Worm (Caenorhabditis elegans) whole organism, late embryonic: ENCODE results near the gene mltn-7.

Experiments
- C08G9.2 ChIP-seq: sonication (generic microtip); optimal IDR thresholded peaks from 2 replicates; lab custom pipeline; 2016; ENCODE audit warnings: mild to moderate bottlenecking, missing genetic modification characterization, moderate library complexity, missing compliant biosample characterization
- K09A11.1 ChIP-seq: sonication (generic microtip); optimal IDR thresholded peaks from 2 replicates; lab custom pipeline; 2017; ENCODE audit warnings: antibody characterized with exemption, mild to moderate bottlenecking, missing genetic modification characterization, missing compliant biosample characterization; ENCODE audit not compliant: insufficient read depth
- ceh-2 ChIP-seq: sonication (generic microtip); optimal IDR thresholded peaks from 2 replicates; lab custom pipeline; 2016; ENCODE audit warnings: missing genotype, missing genetic modification characterization, missing compliant biosample characterization
- ceh-6 ChIP-seq: fragments of 200-800 bp; sonication (Bioruptor generic); optimal IDR thresholded peaks from 2 replicates; lab custom pipeline; 2018; ENCODE audit warnings: mild to moderate bottlenecking, missing genetic modification characterization, missing compliant biosample characterization
- ets-4 ChIP-seq: sonication (generic microtip); optimal IDR thresholded peaks from 2 replicates; lab custom pipeline; 2016; ENCODE audit warnings: missing genetic modification characterization, missing compliant biosample characterization
- hlh-6 ChIP-seq: sonication (generic microtip); optimal IDR thresholded peaks from 2 replicates; lab custom pipeline; 2016; ENCODE audit warnings: missing genotype, missing genetic modification characterization, missing compliant biosample characterization
- hlh-8 ChIP-seq: sonication (generic microtip); optimal IDR thresholded peaks from 2 replicates; lab custom pipeline; 2016; ENCODE audit warnings: missing genotype, missing genetic modification characterization, missing compliant biosample characterization
- npax-4 ChIP-seq: sonication (generic microtip); optimal IDR thresholded peaks from 2 replicates; lab custom pipeline; 2016; ENCODE audit warnings: missing genetic modification characterization, missing compliant biosample characterization
- ttx-3 ChIP-seq: sonication (generic microtip); optimal IDR thresholded peaks from 2 replicates; lab custom pipeline; 2016; ENCODE audit warnings: missing genetic modification reagents, missing genetic modification characterization, missing compliant biosample characterization
- unc-55 ChIP-seq: sonication (generic microtip); optimal IDR thresholded peaks from 2 replicates; lab custom pipeline; 2017; ENCODE audit warnings: missing biosample characterization, missing genetic modification reagents, missing genetic modification characterization

Gene mltn-7

ce11 chrV:418432-418831, 48.3 kb downstream of the mltn-7 start, which contains the start of gene Y39D8A.1:
Gene Y39D8A.1 (plus strand): TSS chrV:418732.
- no peak for TF ChIP-seq npax-4 (tag; lab: Kevin White, UChicago)
- no peak for TF ChIP-seq ceh-2
- TF ChIP-seq hlh-8 (tag; lab: Kevin White, UChicago) = no peak
- TF ChIP-seq ets-4 (tag; lab: Kevin White, UChicago) = no peak

ce11 chrV:422133-422532, 52.0 kb downstream of the mltn-7 start, which contains the start of gene dod-20:
Gene dod-20 (plus strand): TSS chrV:422433.
- TF ChIP-seq unc-55 (GFP tag; lab: Kevin White, UChicago) (no peak), hlh-6 (tag; lab: Kevin White, UChicago) (no peak), ceh-6 (GFP tag; lab: Kevin White, UChicago) (no peak), ttx-3 (no peak), C08G9.2 (tag; lab: Kevin White, UChicago) (no peak), K09A11.1 (no peak)
